Worm (Caenorhabditis elegans): ENCODE results near the gene srx-88.

Gene srx-88

DNA sequence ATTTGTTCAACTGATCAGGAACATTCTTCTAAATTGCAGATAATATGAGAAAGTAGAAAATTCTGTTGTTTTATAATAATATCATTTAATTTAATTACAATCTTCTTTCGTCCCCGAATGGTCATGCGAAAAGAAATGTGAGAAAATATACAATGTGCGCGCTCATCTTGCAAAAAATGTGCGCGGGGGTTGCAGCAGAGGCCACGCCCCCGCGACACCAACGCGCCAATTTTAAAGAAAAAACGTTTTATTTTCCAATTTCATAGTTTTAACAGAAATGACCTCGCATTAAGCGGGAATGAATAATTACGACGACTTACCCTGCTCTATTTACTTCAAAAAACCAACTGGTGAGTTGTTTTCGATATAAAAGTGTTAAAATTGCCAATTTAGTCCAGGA, 27.2 kb downstream of the srx-88 start, which contains the start of gene sas-5 (continued):
- no peak for TF ChIP-seq F52B5.7 (tag; optimal IDR thresholded peaks at IDR 0.05)
- no peak for TF ChIP-seq hlh-26 (GFP tag; conservative IDR thresholded peaks at IDR 0.05)
- no peak for TF ChIP-seq nhr-27 (tag; optimal IDR thresholded peaks at IDR 0.05)
- peak; percentile 70 for TF ChIP-seq tlf-1 (GFP tag; optimal IDR thresholded peaks at IDR 0.05)
- no peak for TF ChIP-seq F22D6.2 (tag; optimal IDR thresholded peaks at IDR 0.05)
- peak; percentile 77 for TF ChIP-seq rcor-1 (GFP tag; IDR thresholded peaks at IDR 0.05)
- no peak for TF ChIP-seq ceh-79 (tag; optimal IDR thresholded peaks at IDR 0.05)
- TF ChIP-seq cebp-1 (GFP tag; IDR thresholded peaks at IDR 0.05): no peak
- peak; percentile 66 for TF ChIP-seq cebp-1 (tag; optimal IDR thresholded peaks at IDR 0.05)
- no peak for TF ChIP-seq nfya-1 (tag; optimal IDR thresholded peaks at IDR 0.05; ENCODE audit: borderline replicate concordance, insufficient read depth)
- TF ChIP-seq ceh-91 (GFP tag; IDR thresholded peaks at IDR 0.05): peak; percentile 67
- no peak for TF ChIP-seq ceh-40 (GFP tag; IDR thresholded peaks at IDR 0.05)
- TF ChIP-seq B0019.2 (GFP tag; conservative IDR thresholded peaks at IDR 0.05): peak; percentile 37; the same call in 1 of the 2 replicates
- TF ChIP-seq B0035.1 (tag; optimal IDR thresholded peaks at IDR 0.05): no peak
- no peak for TF ChIP-seq aptf-3 (GFP tag; IDR thresholded peaks at IDR 0.05)
- TF ChIP-seq egrh-3 (GFP tag; IDR thresholded peaks at IDR 0.05): peak; percentile 27; the same call in 1 of the 2 replicates
- no peak for TF ChIP-seq nhr-179 (tag; optimal IDR thresholded peaks at IDR 0.05)
- TF ChIP-seq mes-4 (tag; optimal IDR thresholded peaks at IDR 0.05): no peak
- peak; percentile 78 for TF ChIP-seq ekl-4 (GFP tag; IDR thresholded peaks at IDR 0.05)
- TF ChIP-seq zfh-2 (GFP tag; conservative IDR thresholded peaks at IDR 0.05): no peak
- no peak for TF ChIP-seq mxl-1 (tag; optimal IDR thresholded peaks at IDR 0.05)
- TF ChIP-seq snpc-1.1 (tag; optimal IDR thresholded peaks at IDR 0.05; ENCODE audit: insufficient read depth): peak; percentile 65
- TF ChIP-seq egl-18 (GFP tag; IDR thresholded peaks at IDR 0.05): no peak
- TF ChIP-seq zim-3 (tag; optimal IDR thresholded peaks at IDR 0.05): no peak
- TF ChIP-seq madf-6 (GFP tag; IDR thresholded peaks at IDR 0.05): peak; percentile 93
- no peak for TF ChIP-seq ets-4 (GFP tag; optimal IDR thresholded peaks at IDR 0.05)
- peak; percentile 55 to 83 (median 71) for TF ChIP-seq lin-35 (GFP tag; optimal IDR thresholded peaks at IDR 0.05)
- no peak for TF ChIP-seq fkh-3 (tag; optimal IDR thresholded peaks at IDR 0.05)
- TF ChIP-seq him-1 (tag; optimal IDR thresholded peaks at IDR 0.05): peak; percentile 78
- no peak for TF ChIP-seq B0261.1 (tag; optimal IDR thresholded peaks at IDR 0.05)
- TF ChIP-seq F57C9.4 (tag; optimal IDR thresholded peaks at IDR 0.05): no peak
- TF ChIP-seq K11D2.4 (GFP tag; IDR thresholded peaks at IDR 0.05): no peak
- TF ChIP-seq ZK185.1 (tag; optimal IDR thresholded peaks at IDR 0.05; ENCODE audit: poor library complexity, severe bottlenecking): peak; percentile 73
- no peak for TF ChIP-seq ztf-26 (tag; optimal IDR thresholded peaks at IDR 0.05)
- TF ChIP-seq ztf-18 (tag; optimal IDR thresholded peaks at IDR 0.05): peak; percentile 67
- TF ChIP-seq lag-1 (GFP tag; IDR thresholded peaks at IDR 0.05): no peak
- no peak for TF ChIP-seq T26A5.8 (tag; optimal IDR thresholded peaks at IDR 0.05)
- no peak for TF ChIP-seq F37B4.10 (GFP tag; IDR thresholded peaks at IDR 0.05)
- TF ChIP-seq gei-17 (GFP tag; optimal IDR thresholded peaks at IDR 0.05): no peak
- no peak for TF ChIP-seq Y53F4B.3 (GFP tag; IDR thresholded peaks at IDR 0.05)
- peak; percentile 67 for TF ChIP-seq lsl-1 (GFP tag; optimal IDR thresholded peaks at IDR 0.05)
- TF ChIP-seq snpc-4 (GFP tag; optimal IDR thresholded peaks at IDR 0.05): no peak
- TF ChIP-seq snpc-4 (tag; optimal IDR thresholded peaks at IDR 0.05): peak in 3 of 4 experiments; percentile 70 to 77 (median 76)
- TF ChIP-seq nfya-2 (GFP tag; IDR thresholded peaks at IDR 0.05): no peak
- peak; percentile 35; the same call in 1 of the 2 replicates for TF ChIP-seq lin-26 (GFP tag; IDR thresholded peaks at IDR 0.05)
- no peak for TF ChIP-seq mel-28 (tag; optimal IDR thresholded peaks at IDR 0.05; ENCODE audit: borderline replicate concordance)
- TF ChIP-seq aptf-2 (GFP tag; conservative IDR thresholded peaks at IDR 0.05): no peak
- TF ChIP-seq nhr-80 (tag; optimal IDR thresholded peaks at IDR 0.05): peak; percentile 29
- no peak for TF ChIP-seq Y67H2A.10 (GFP tag; conservative IDR thresholded peaks at IDR 0.05)
- TF ChIP-seq Y95B8A.8 (GFP tag; IDR thresholded peaks at IDR 0.05): 0 out of 2 replicates have a peak, but pooled peaks have one; percentile 25

Measured in whole organism, young adult.